Worm (Caenorhabditis elegans) whole organism, young adult: ENCODE measurements around the gene Y116A8C.49.

Experiments
- F23B12.7 ChIP-seq: sonication (generic microtip); optimal IDR thresholded peaks from 2 replicates; lab custom pipeline; 2017; ENCODE audit warnings: missing genetic modification characterization, mild to moderate bottlenecking, missing compliant biosample characterization, antibody characterized with exemption, moderate library complexity; ENCODE audit not compliant: insufficient read depth
- Y67H2A.10 ChIP-seq: fragments of 200-800 bp; sonication (Bioruptor generic); conservative IDR thresholded peaks from 2 replicates; pipeline ENCODE4 v1.3.6; 2022; ENCODE audit warnings: missing genetic modification reagents, missing genetic modification characterization, missing compliant biosample characterization
- bed-1 ChIP-seq: fragments of 200-800 bp; sonication (Bioruptor generic); IDR thresholded peaks from 2 replicates; pipeline ENCODE4 v1.3.6; 2022; ENCODE audit warnings: missing genetic modification reagents, missing genetic modification characterization, missing compliant biosample characterization
- ccch-3 ChIP-seq: fragments of 200-800 bp; sonication (Bioruptor generic); optimal IDR thresholded peaks from 2 replicates; lab custom pipeline; 2018; ENCODE audit warnings: mild to moderate bottlenecking, missing genetic modification characterization, missing compliant biosample characterization
- ceh-100 ChIP-seq: fragments of 200-800 bp; sonication (Bioruptor generic); IDR thresholded peaks from 2 replicates; pipeline ENCODE4 v1.3.6; 2022; ENCODE audit warnings: missing genetic modification reagents, missing genetic modification characterization, missing compliant biosample characterization
- efl-1 ChIP-seq: fragments of 150-350 bp; optimal IDR thresholded peaks from 2 replicates; lab custom pipeline; 2014; ENCODE audit warnings: missing biosample characterization, missing genetic modification reagents, missing genetic modification characterization
- egl-18 ChIP-seq: fragments of 200-800 bp; sonication (Bioruptor generic); IDR thresholded peaks from 2 replicates; pipeline ENCODE4 v1.3.6; 2022; ENCODE audit warnings: missing genetic modification reagents, missing genetic modification characterization, missing compliant biosample characterization
- hsf-1 ChIP-seq: fragments of 200-800 bp; sonication (Bioruptor generic); IDR thresholded peaks from 2 replicates; pipeline ENCODE4 v1.3.6; 2022; ENCODE audit warnings: missing genetic modification reagents, missing genetic modification characterization, missing compliant biosample characterization
- madf-3 ChIP-seq: fragments of 200-800 bp; sonication (Bioruptor generic); IDR thresholded peaks from 2 replicates; pipeline ENCODE4 v1.3.6; 2022; ENCODE audit warnings: missing genetic modification reagents, missing genetic modification characterization, missing compliant biosample characterization
- nhr-179 ChIP-seq: sonication (generic microtip); optimal IDR thresholded peaks from 2 replicates; lab custom pipeline; 2016; ENCODE audit warnings: mild to moderate bottlenecking, missing genetic modification characterization, missing compliant biosample characterization
- nhr-27 ChIP-seq: fragments of 200-800 bp; sonication (Bioruptor generic); optimal IDR thresholded peaks from 2 replicates; lab custom pipeline; 2018; ENCODE audit warnings: mild to moderate bottlenecking, missing genetic modification characterization, moderate library complexity, missing compliant biosample characterization
- pbrm-1 ChIP-seq: fragments of 200-800 bp; sonication (Bioruptor generic); IDR thresholded peaks from 2 replicates; pipeline ENCODE4 v1.3.6; 2022; ENCODE audit warnings: missing genetic modification reagents, missing genetic modification characterization, missing compliant biosample characterization
- pha-4 ChIP-seq: fragments of 150-350 bp; sonication (generic microtip); optimal IDR thresholded peaks from 2 replicates; lab custom pipeline; 2014; ENCODE audit warnings: missing biosample characterization, missing genetic modification reagents, missing genetic modification characterization
- snpc-4 ChIP-seq, 5 experiments: fragments of 150-350 bp in 1 of 5; sonication (generic microtip) in 4 of 5; optimal IDR thresholded peaks; 2 replicates each; lab custom pipeline; 2014 to 2018; ENCODE audit warnings: missing genetic modification characterization in 5 of 5, missing biosample characterization in 3 of 5, antibody characterized with exemption in 2 of 5, mild to moderate bottlenecking in 2 of 5, missing compliant biosample characterization in 2 of 5, missing genotype in 2 of 5, moderate library complexity in 2 of 5, missing genetic modification reagents in 1 of 5

- TF ChIP-seq egl-18 (GFP tag; lab: Robert Waterston, UW): no peak
- TF ChIP-seq madf-3 (GFP tag; lab: Robert Waterston, UW): no peak
- TF ChIP-seq hsf-1: no peak
- no peak for TF ChIP-seq bed-1 (GFP tag; lab: Robert Waterston, UW)
- no peak for TF ChIP-seq ccch-3 (GFP tag; lab: Kevin White, UChicago)
- no peak for TF ChIP-seq snpc-4 (GFP tag; optimal IDR thresholded peaks at IDR 0.05; lab: Kevin White, UChicago)
- no peak for TF ChIP-seq snpc-4 (tag; optimal IDR thresholded peaks at IDR 0.05; lab: Kevin White, UChicago)
- no peak for TF ChIP-seq efl-1 (GFP tag; lab: Kevin White, UChicago)
- TF ChIP-seq nhr-27 (tag; lab: Kevin White, UChicago): no peak
- no peak for TF ChIP-seq pha-4
- no peak for TF ChIP-seq F23B12.7
- TF ChIP-seq pbrm-1 (GFP tag; lab: Robert Waterston, UW): no peak
- TF ChIP-seq nhr-179 (tag; lab: Kevin White, UChicago): no peak
- no peak for TF ChIP-seq Y67H2A.10 (GFP tag; lab: Robert Waterston, UW)
- no peak for TF ChIP-seq ceh-100 (GFP tag; lab: Robert Waterston, UW)
Measured at ce11 chrIV:16970390-16970789, 39.4 kb upstream of the Y116A8C.49 start, which contains the start of gene rom-3.
